Worm (Caenorhabditis elegans) whole organism, late embryonic: ENCODE results near the gene T01H3.3.

Experiments
- C08G9.2 ChIP-seq: sonication (generic microtip); optimal IDR thresholded peaks from 2 replicates; lab custom pipeline; 2016; ENCODE audit warnings: mild to moderate bottlenecking, missing genetic modification characterization, moderate library complexity, missing compliant biosample characterization
- F13H6.1 ChIP-seq: sonication (generic microtip); optimal IDR thresholded peaks from 2 replicates; lab custom pipeline; 2016; ENCODE audit warnings: missing genetic modification characterization, missing compliant biosample characterization
- K02D7.2 ChIP-seq: sonication (generic microtip); optimal IDR thresholded peaks from 2 replicates; lab custom pipeline; 2017; ENCODE audit warnings: mild to moderate bottlenecking, missing genetic modification characterization, missing compliant biosample characterization
- K09A11.1 ChIP-seq: sonication (generic microtip); optimal IDR thresholded peaks from 2 replicates; lab custom pipeline; 2017; ENCODE audit warnings: antibody characterized with exemption, mild to moderate bottlenecking, missing genetic modification characterization, missing compliant biosample characterization; ENCODE audit not compliant: insufficient read depth
- T23F11.4 ChIP-seq: fragments of 200-800 bp; sonication (Bioruptor generic); optimal IDR thresholded peaks from 2 replicates; lab custom pipeline; 2018; ENCODE audit warnings: mild to moderate bottlenecking, missing genetic modification characterization, missing compliant biosample characterization
- ceh-18 ChIP-seq: sonication (generic microtip); optimal IDR thresholded peaks from 2 replicates; lab custom pipeline; 2016; ENCODE audit warnings: missing genetic modification characterization, missing compliant biosample characterization
- ceh-19 ChIP-seq: fragments of 200-800 bp; sonication (Bioruptor generic); optimal IDR thresholded peaks from 2 replicates; lab custom pipeline; 2018; ENCODE audit warnings: mild to moderate bottlenecking, missing genetic modification characterization, missing compliant biosample characterization
- ceh-2 ChIP-seq: sonication (generic microtip); optimal IDR thresholded peaks from 2 replicates; lab custom pipeline; 2016; ENCODE audit warnings: missing genotype, missing genetic modification characterization, missing compliant biosample characterization
- ceh-22 ChIP-seq: sonication (generic microtip); optimal IDR thresholded peaks from 2 replicates; lab custom pipeline; 2017; ENCODE audit warnings: missing biosample characterization, missing genetic modification characterization
- ceh-31 ChIP-seq: sonication (generic microtip); optimal IDR thresholded peaks from 2 replicates; lab custom pipeline; 2016; ENCODE audit warnings: missing genetic modification characterization, missing compliant biosample characterization
- ceh-34 ChIP-seq: sonication (generic microtip); optimal IDR thresholded peaks from 2 replicates; lab custom pipeline; 2016; ENCODE audit warnings: mild to moderate bottlenecking, missing genetic modification characterization, missing compliant biosample characterization
- ceh-45 ChIP-seq: fragments of 200-800 bp; sonication (Bioruptor generic); IDR thresholded peaks from 2 replicates; pipeline ENCODE4 v1.3.6; 2022; ENCODE audit warnings: missing genetic modification reagents, missing genetic modification characterization, missing compliant biosample characterization
- che-1 ChIP-seq: sonication (generic microtip); optimal IDR thresholded peaks from 2 replicates; lab custom pipeline; 2016; ENCODE audit warnings: mild to moderate bottlenecking, missing genetic modification characterization, missing compliant biosample characterization
- dmd-4 ChIP-seq: sonication (generic microtip); optimal IDR thresholded peaks from 2 replicates; lab custom pipeline; 2016; ENCODE audit warnings: borderline replicate concordance, missing genetic modification characterization, missing compliant biosample characterization
- elt-2 ChIP-seq: sonication (generic microtip); optimal IDR thresholded peaks from 2 replicates; lab custom pipeline; 2016; ENCODE audit warnings: missing genetic modification reagents, missing genetic modification characterization, missing compliant biosample characterization
- ets-4 ChIP-seq: sonication (generic microtip); optimal IDR thresholded peaks from 2 replicates; lab custom pipeline; 2016; ENCODE audit warnings: missing genetic modification characterization, missing compliant biosample characterization
- eyg-1 ChIP-seq: sonication (generic microtip); optimal IDR thresholded peaks from 2 replicates; lab custom pipeline; 2016; ENCODE audit warnings: missing genotype, missing genetic modification characterization, missing compliant biosample characterization
- fax-1 ChIP-seq: sonication (generic microtip); optimal IDR thresholded peaks from 2 replicates; lab custom pipeline; 2016; ENCODE audit warnings: missing genotype, missing genetic modification characterization, missing compliant biosample characterization
- fkh-10 ChIP-seq: fragments of 150-350 bp; optimal IDR thresholded peaks from 2 replicates; lab custom pipeline; 2014; ENCODE audit warnings: missing biosample characterization, missing genetic modification reagents, missing genetic modification characterization
- gmeb-2 ChIP-seq: sonication (generic microtip); optimal IDR thresholded peaks from 2 replicates; lab custom pipeline; 2016; ENCODE audit warnings: missing genetic modification characterization, inconsistent platforms, missing compliant biosample characterization
- hlh-13 ChIP-seq: fragments of 200-800 bp; sonication (Bioruptor generic); optimal IDR thresholded peaks from 2 replicates; lab custom pipeline; 2018; ENCODE audit warnings: mild to moderate bottlenecking, missing genetic modification characterization, missing compliant biosample characterization
- lim-6 ChIP-seq: sonication (generic microtip); optimal IDR thresholded peaks from 2 replicates; lab custom pipeline; 2016; ENCODE audit warnings: missing genetic modification characterization, missing compliant biosample characterization
- lin-11 ChIP-seq: fragments of 200-800 bp; sonication (Bioruptor generic); optimal IDR thresholded peaks from 2 replicates; lab custom pipeline; 2018; ENCODE audit warnings: mild to moderate bottlenecking, missing genetic modification characterization, missing compliant biosample characterization
- mec-3 ChIP-seq: sonication (generic microtip); optimal IDR thresholded peaks from 2 replicates; lab custom pipeline; 2016; ENCODE audit warnings: borderline replicate concordance, missing genetic modification characterization, missing compliant biosample characterization
- nfya-1 ChIP-seq: sonication (generic microtip); optimal IDR thresholded peaks from 2 replicates; lab custom pipeline; 2017; ENCODE audit warnings: missing genetic modification characterization, mild to moderate bottlenecking, missing compliant biosample characterization, antibody characterized with exemption, moderate library complexity
- nhr-11 ChIP-seq: fragments of 150-350 bp; optimal IDR thresholded peaks from 2 replicates; lab custom pipeline; 2014; ENCODE audit warnings: missing biosample characterization, missing genetic modification characterization
- nhr-232 ChIP-seq: sonication (generic microtip); optimal IDR thresholded peaks from 2 replicates; lab custom pipeline; 2016; ENCODE audit warnings: missing genetic modification characterization, missing compliant biosample characterization
- npax-4 ChIP-seq: sonication (generic microtip); optimal IDR thresholded peaks from 2 replicates; lab custom pipeline; 2016; ENCODE audit warnings: missing genetic modification characterization, missing compliant biosample characterization
- pag-3 ChIP-seq: sonication (generic microtip); optimal IDR thresholded peaks from 2 replicates; lab custom pipeline; 2016; ENCODE audit warnings: missing compliant biosample characterization, missing genetic modification characterization, borderline replicate concordance
- pha-2 ChIP-seq: sonication (generic microtip); optimal IDR thresholded peaks from 2 replicates; lab custom pipeline; 2017; ENCODE audit warnings: mild to moderate bottlenecking, missing genetic modification characterization, missing compliant biosample characterization
- pha-4 ChIP-seq: fragments of 150-350 bp; optimal IDR thresholded peaks from 2 replicates; lab custom pipeline; 2018; ENCODE audit warnings: missing biosample characterization, missing genetic modification reagents, missing genetic modification characterization
- pqm-1 ChIP-seq: sonication (generic microtip); optimal IDR thresholded peaks from 2 replicates; lab custom pipeline; 2016; ENCODE audit warnings: missing genetic modification characterization, missing compliant biosample characterization
- ref-2 ChIP-seq: sonication (generic microtip); optimal IDR thresholded peaks from 2 replicates; lab custom pipeline; 2016; ENCODE audit warnings: missing genetic modification characterization, missing compliant biosample characterization
- rnt-1 ChIP-seq: sonication (generic microtip); optimal IDR thresholded peaks from 2 replicates; lab custom pipeline; 2016; ENCODE audit warnings: missing genetic modification characterization, missing compliant biosample characterization
- tbx-2 ChIP-seq: sonication (generic microtip); optimal IDR thresholded peaks from 2 replicates; lab custom pipeline; 2016; ENCODE audit warnings: missing genetic modification characterization, missing compliant biosample characterization
- tbx-7 ChIP-seq: sonication (generic microtip); optimal IDR thresholded peaks from 2 replicates; lab custom pipeline; 2016; ENCODE audit warnings: missing genotype, missing genetic modification characterization, missing compliant biosample characterization
- ttx-3 ChIP-seq: sonication (generic microtip); optimal IDR thresholded peaks from 2 replicates; lab custom pipeline; 2016; ENCODE audit warnings: missing genetic modification reagents, missing genetic modification characterization, missing compliant biosample characterization
- unc-3 ChIP-seq, 2 experiments: fragments of 200-800 bp in 1 of 2; sonication (Bioruptor generic) in 1 of 2; sonication (generic microtip) in 1 of 2; conservative IDR thresholded peaks in 1 of 2; optimal IDR thresholded peaks in 1 of 2; 2 replicates each; pipeline versions ENCODE4 v1.3.6 to Lab custom; 2016 to 2022; ENCODE audit warnings: missing compliant biosample characterization in 2 of 2, missing genetic modification characterization in 2 of 2, missing genetic modification reagents in 1 of 2
- unc-42 ChIP-seq: sonication (generic microtip); optimal IDR thresholded peaks from 2 replicates; lab custom pipeline; 2016; ENCODE audit warnings: missing genotype, missing genetic modification characterization, missing compliant biosample characterization
- unc-55 ChIP-seq: sonication (generic microtip); optimal IDR thresholded peaks from 2 replicates; lab custom pipeline; 2017; ENCODE audit warnings: missing biosample characterization, missing genetic modification reagents, missing genetic modification characterization
- zip-5 ChIP-seq: sonication (generic microtip); optimal IDR thresholded peaks from 2 replicates; lab custom pipeline; 2016; ENCODE audit warnings: missing genetic modification characterization, missing compliant biosample characterization

T01H3.3 gene

ce11 chrII:7866081-7866480 is 7.6 kb downstream of the T01H3.3 start:
- TF ChIP-seq tbx-2, result no peak
- no peak for TF ChIP-seq tbx-7
- peak; percentile 32 for TF ChIP-seq nhr-11 (tag; lab: Kevin White, UChicago)

DNA sequence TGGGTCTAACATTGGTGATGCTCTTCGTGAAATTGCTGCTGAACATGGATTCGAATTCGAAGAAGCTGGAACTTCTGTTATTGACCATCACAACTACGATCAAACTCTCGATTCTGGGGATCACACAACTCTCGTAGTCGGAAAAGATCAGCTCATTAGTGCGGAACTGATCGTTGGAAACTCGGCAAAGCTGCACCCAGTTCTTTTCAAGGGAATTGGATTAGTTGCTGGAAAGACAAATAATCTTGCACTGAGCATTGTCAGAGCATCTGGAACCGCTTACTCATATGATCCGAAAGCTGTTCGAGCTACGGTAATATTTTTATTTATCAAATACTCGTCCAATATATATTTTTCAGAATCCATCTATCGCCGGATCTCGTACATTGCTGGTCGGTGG is 8.8 kb downstream of the T01H3.3 start:
- TF ChIP-seq lim-6 (tag; lab: Kevin White, UChicago) (no peak), ref-2 (tag; lab: Kevin White, UChicago) (no peak)

DNA sequence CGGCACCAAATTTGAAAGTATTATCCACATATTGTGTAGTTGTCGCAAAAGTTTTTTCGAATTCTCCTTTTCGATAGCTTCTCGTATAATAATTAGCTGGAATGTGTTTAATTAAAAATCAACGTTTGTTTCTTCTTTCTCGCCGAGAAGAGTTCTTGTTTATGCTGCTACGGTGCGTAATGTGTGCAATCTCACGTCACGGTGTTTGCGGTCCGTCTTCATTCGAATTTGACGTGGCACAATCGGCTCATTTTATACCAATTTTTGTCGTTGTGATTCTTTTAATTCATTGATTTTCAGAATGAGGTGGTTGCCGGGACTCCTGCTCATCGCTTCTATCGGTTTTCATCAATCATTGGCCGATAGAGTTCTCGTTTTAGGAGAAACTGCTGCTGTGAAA is 9.5 kb downstream of the T01H3.3 start, which contains the start of gene ostb-1:
Gene ostb-1 (plus strand): TSS at position 301 of the 400 bp plus-strand sequence.
- no peak for TF ChIP-seq fax-1 (tag; lab: Kevin White, UChicago)
- TF ChIP-seq pag-3 (tag; lab: Kevin White, UChicago), result no peak
- no peak for TF ChIP-seq unc-3 (GFP tag; conservative IDR thresholded peaks at IDR 0.05; lab: Robert Waterston, UW)
- TF ChIP-seq unc-3 (tag; optimal IDR thresholded peaks at IDR 0.05; lab: Kevin White, UChicago), result no peak
- no peak for TF ChIP-seq lin-11 (tag; lab: Kevin White, UChicago)
- TF ChIP-seq fkh-10 (GFP tag; lab: Kevin White, UChicago), result no peak
- peak; percentile 12 for TF ChIP-seq nfya-1 (tag; lab: Kevin White, UChicago)
- peak; percentile 15 for TF ChIP-seq elt-2 (tag; lab: Kevin White, UChicago)
- no peak for TF ChIP-seq C08G9.2 (tag; lab: Kevin White, UChicago)
- TF ChIP-seq, all 69 proteins: peak for 2

DNA sequence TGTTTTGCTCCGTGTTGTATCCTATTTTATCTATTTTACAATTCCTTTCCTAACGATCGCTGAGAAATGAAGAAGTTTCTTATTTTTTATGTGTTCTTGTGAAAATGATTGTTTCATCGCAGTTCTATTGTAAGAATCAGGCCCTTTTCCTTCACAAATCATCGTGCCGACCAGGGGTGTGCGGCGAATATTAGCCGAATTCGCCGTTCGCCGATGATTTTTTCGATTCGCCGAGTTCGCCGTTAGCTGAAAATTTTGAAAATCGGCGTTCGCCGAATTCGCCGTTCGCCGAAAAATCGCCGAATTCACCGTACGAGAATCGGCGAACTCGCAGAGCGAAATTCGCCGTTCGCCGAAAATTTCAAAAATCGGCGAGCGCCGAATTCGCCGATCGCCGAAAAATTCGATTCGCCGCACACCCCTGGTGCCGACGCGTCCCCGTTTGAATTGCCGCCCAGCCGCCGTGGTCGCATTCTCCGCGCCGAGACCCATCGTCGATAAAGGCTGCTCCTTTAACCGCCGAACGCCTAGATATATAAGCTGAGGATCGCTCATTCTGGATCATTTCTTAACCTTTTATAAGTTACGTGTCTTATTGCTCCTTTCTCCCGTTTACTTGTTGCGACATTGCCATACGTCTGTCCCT is 10.1 kb downstream of the T01H3.3 start:
- TF ChIP-seq ceh-45 (GFP tag; lab: Robert Waterston, UW) (no peak), ceh-2 (no peak), ceh-22 (tag; lab: Kevin White, UChicago) (no peak), T23F11.4 (GFP tag; lab: Kevin White, UChicago) (no peak), K09A11.1 (peak; percentile 29), C08G9.2 (tag; lab: Kevin White, UChicago) (no peak), nhr-232 (tag; lab: Kevin White, UChicago) (no peak)

DNA sequence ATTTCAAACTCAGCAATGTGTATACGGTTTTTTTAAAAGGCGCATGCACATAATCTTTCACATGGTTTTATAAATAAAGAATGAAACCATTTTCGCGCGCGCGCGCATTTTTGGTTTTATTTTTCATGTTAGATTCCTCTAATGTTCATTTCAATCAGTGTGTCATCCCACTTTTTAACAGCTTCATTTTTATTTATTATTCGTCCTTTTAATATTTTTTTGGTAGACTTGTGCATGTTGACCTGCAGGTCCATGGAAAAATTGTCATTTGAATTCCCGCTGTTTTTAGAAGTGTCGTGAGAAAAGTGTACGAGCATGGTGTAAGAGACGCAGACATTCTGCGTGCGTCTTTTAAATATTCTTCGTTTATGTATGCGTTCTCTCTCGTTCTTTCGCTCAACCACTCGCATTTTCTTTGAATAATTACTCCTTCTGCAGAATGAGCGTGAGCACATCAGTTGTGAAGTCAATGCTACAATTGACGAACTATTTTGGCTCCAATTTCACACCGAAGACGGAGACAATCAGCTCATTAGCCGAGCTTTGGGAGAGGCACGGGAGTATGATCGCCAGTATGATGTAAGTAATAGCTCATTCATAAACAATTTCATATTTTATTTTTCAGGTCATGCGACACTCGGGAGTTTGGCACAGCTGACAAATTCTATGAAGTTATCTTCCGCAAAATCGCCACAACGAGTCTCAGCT is 13.3 kb downstream of the T01H3.3 start, which contains the start of gene lin-5:
Gene lin-5 (plus strand): TSS at position 354 of the 708 bp plus-strand sequence.
- peak; percentile 30 for TF ChIP-seq unc-55
- TF ChIP-seq ceh-19 (GFP tag; lab: Kevin White, UChicago), result no peak
- TF ChIP-seq pqm-1 (tag; lab: Kevin White, UChicago), result no peak
- TF ChIP-seq F13H6.1 (tag; lab: Kevin White, UChicago), result no peak
- no peak for TF ChIP-seq hlh-13
- peak; percentile 68 for TF ChIP-seq ceh-31
- no peak for TF ChIP-seq gmeb-2 (tag; lab: Kevin White, UChicago)
- TF ChIP-seq pha-2 (tag; lab: Kevin White, UChicago), result no peak
- TF ChIP-seq npax-4, result no peak
- no peak for TF ChIP-seq K02D7.2 (tag; lab: Kevin White, UChicago)
- TF ChIP-seq unc-42 (tag; lab: Kevin White, UChicago), result no peak
- TF ChIP-seq ttx-3, result no peak
- TF ChIP-seq ets-4 (tag; lab: Kevin White, UChicago), result no peak
- peak; percentile 36 for TF ChIP-seq ceh-34 (tag; lab: Kevin White, UChicago)
- no peak for TF ChIP-seq T23F11.4 (GFP tag; lab: Kevin White, UChicago)
- TF ChIP-seq pha-4 (tag; lab: Kevin White, UChicago), result no peak
- peak; percentile 40 for TF ChIP-seq nfya-1 (tag; lab: Kevin White, UChicago)
- TF ChIP-seq rnt-1, result no peak
- TF ChIP-seq che-1 (tag; lab: Kevin White, UChicago), result no peak
- TF ChIP-seq ceh-18, result no peak
- TF ChIP-seq ref-2 (tag; lab: Kevin White, UChicago), result peak; percentile 36
- no peak for TF ChIP-seq unc-3 (GFP tag; conservative IDR thresholded peaks at IDR 0.05; lab: Robert Waterston, UW)
- TF ChIP-seq unc-3 (tag; optimal IDR thresholded peaks at IDR 0.05; lab: Kevin White, UChicago), result no peak
- no peak for TF ChIP-seq zip-5 (tag; lab: Kevin White, UChicago)
- TF ChIP-seq eyg-1, result no peak
- TF ChIP-seq mec-3, result no peak
- no peak for TF ChIP-seq nhr-11 (tag; lab: Kevin White, UChicago)
- TF ChIP-seq nhr-232 (tag; lab: Kevin White, UChicago), result no peak
- TF ChIP-seq tbx-2, result peak; percentile 24
- TF ChIP-seq dmd-4 (tag; lab: Kevin White, UChicago), result no peak
